Worm (Caenorhabditis elegans): Measurements from ENCODE around the gene try-11.
A peak's percentile ranks its signal among the peaks of the same experiment; 100 is the strongest.

Gene try-11

DNA sequence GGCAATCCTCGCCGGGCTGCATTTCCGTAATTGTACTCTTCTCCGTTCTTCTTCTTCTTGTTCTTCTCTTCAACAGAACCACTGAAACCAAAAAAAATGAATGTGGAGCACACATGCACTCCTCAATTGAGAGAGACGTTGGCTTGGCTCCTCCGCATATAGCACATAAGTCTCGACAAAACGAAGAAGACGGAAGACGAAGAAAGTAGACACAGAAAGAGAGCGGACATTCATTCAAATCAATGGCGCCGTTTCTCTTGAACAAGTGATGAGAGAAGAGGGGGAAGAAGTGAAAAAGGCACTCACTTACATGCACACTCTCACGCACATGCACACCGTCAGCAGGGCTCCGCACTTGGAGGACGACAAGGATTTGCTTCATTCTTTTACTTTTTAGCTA lies 14.0 kb upstream of the try-11 start, which contains the start of gene F25E5.9 (continued):
- TF ChIP-seq nhr-11 (tag; optimal IDR thresholded peaks at IDR 0.05) (no peak), lin-29 (GFP tag; IDR thresholded peaks at IDR 0.05) (no peak), tag-97 (GFP tag; IDR thresholded peaks at IDR 0.05) (no peak), php-3 (GFP tag; IDR thresholded peaks at IDR 0.05) (no peak), ztf-7 (tag; optimal IDR thresholded peaks at IDR 0.05) (no peak), F26F4.8 (GFP tag; conservative IDR thresholded peaks at IDR 0.05) (no peak), vab-7 (GFP tag; IDR thresholded peaks at IDR 0.05) (0 out of 2 replicates have a peak, but pooled peaks have one; percentile 6), spr-3 (GFP tag; optimal IDR thresholded peaks at IDR 0.05) (no peak), nhr-48 (tag; optimal IDR thresholded peaks at IDR 0.05) (no peak), nhr-41 (GFP tag; IDR thresholded peaks at IDR 0.05) (no peak), duxl-1 (tag; optimal IDR thresholded peaks at IDR 0.05; ENCODE audit: poor library complexity) (peak; percentile 48), dmd-9 (GFP tag; IDR thresholded peaks at IDR 0.05) (no peak), daf-12 (tag; optimal IDR thresholded peaks at IDR 0.05) (no peak), egl-27 (tag; optimal IDR thresholded peaks at IDR 0.05) (no peak), ZK546.5 (tag; optimal IDR thresholded peaks at IDR 0.05) (no peak), madf-9 (GFP tag; conservative IDR thresholded peaks at IDR 0.05) (no peak), ztf-11 (tag; optimal IDR thresholded peaks at IDR 0.05) (no peak), nhr-102 (tag; optimal IDR thresholded peaks at IDR 0.05) (no peak), hmg-1.1 (GFP tag; IDR thresholded peaks at IDR 0.05) (peak; percentile 67), lir-3 (tag; optimal IDR thresholded peaks at IDR 0.05) (no peak), nhr-77 (tag; optimal IDR thresholded peaks at IDR 0.05) (no peak), Y48G9A.11 (GFP tag; IDR thresholded peaks at IDR 0.05) (no peak), set-16 (GFP tag; IDR thresholded peaks at IDR 0.05) (0 out of 2 replicates have a peak, but pooled peaks have one; percentile 12), lin-38 (GFP tag; IDR thresholded peaks at IDR 0.05) (no peak), F37D6.2 (tag; optimal IDR thresholded peaks at IDR 0.05) (no peak), lin-1 (GFP tag; IDR thresholded peaks at IDR 0.05) (no peak), nhr-42 (GFP tag; IDR thresholded peaks at IDR 0.05) (no peak), zip-11 (GFP tag; IDR thresholded peaks at IDR 0.05) (no peak), sdz-12 (GFP tag; optimal IDR thresholded peaks at IDR 0.05) (no peak), nhr-25 (tag; optimal IDR thresholded peaks at IDR 0.05; ENCODE audit: borderline replicate concordance, insufficient read depth) (no peak), F44E2.7 (GFP tag; IDR thresholded peaks at IDR 0.05) (no peak), zfp-3 (GFP tag; conservative IDR thresholded peaks at IDR 0.05) (no peak), nhr-76 (tag; optimal IDR thresholded peaks at IDR 0.05) (no peak), daf-19 (GFP tag; conservative IDR thresholded peaks at IDR 0.05) (no peak), lim-7 (GFP tag; IDR thresholded peaks at IDR 0.05) (no peak), rbr-2 (tag; optimal IDR thresholded peaks at IDR 0.05) (peak; percentile 28), unc-62 (GFP tag; optimal IDR thresholded peaks at IDR 0.05 in 1 of 2) (peak in 1 of 2 experiments; percentile 33), unc-62 (tag; optimal IDR thresholded peaks at IDR 0.05) (no peak), hlh-30 (tag; optimal IDR thresholded peaks at IDR 0.05; ENCODE audit: insufficient read depth) (peak; percentile 20), skn-1 (tag; optimal IDR thresholded peaks at IDR 0.05) (no peak), ceh-28 (tag; optimal IDR thresholded peaks at IDR 0.05) (no peak), ceh-44 (GFP tag; IDR thresholded peaks at IDR 0.05) (no peak), nhr-237 (tag; optimal IDR thresholded peaks at IDR 0.05) (no peak), spr-1 (tag; optimal IDR thresholded peaks at IDR 0.05) (no peak), T20F7.1 (GFP tag; optimal IDR thresholded peaks at IDR 0.05) (no peak), mdt-29 (GFP tag; IDR thresholded peaks at IDR 0.05) (no peak), pqm-1 (tag; optimal IDR thresholded peaks at IDR 0.05) (no peak), T26A8.4 (GFP tag; IDR thresholded peaks at IDR 0.05) (no peak), lin-39 (tag; optimal IDR thresholded peaks at IDR 0.05) (no peak)

All from whole organism, L4 larva.